Worm (Caenorhabditis elegans): ENCODE results near the gene unc-83.

The unc-83 gene

DNA sequence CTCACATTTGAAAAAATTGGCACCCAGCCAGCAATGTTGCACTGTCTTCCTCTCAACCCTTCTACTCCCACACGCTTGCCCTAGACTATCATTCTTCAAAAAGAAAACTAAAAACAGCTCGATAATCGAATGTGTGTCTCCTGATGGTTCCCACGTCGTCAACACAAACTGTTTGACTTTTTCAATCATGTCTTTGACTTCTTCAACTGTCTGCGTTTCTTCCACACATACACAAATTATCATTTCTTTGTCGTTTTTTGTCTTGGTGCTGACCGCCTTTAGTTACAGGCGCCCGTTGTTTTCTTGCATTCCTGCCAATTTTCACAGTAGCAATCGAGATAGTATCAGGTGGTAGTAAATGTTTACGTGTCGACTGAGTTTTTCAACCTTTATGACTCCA, 2.3 kb upstream of the unc-83 start (continued):
- TF ChIP-seq tag-97 (GFP tag; IDR thresholded peaks at IDR 0.05) = no peak
- no peak for TF ChIP-seq F26F4.8 (GFP tag; conservative IDR thresholded peaks at IDR 0.05)
- TF ChIP-seq lin-15B (tag; optimal IDR thresholded peaks at IDR 0.05) = no peak
- TF ChIP-seq ceh-62 (tag; optimal IDR thresholded peaks at IDR 0.05) = no peak
- no peak for TF ChIP-seq nhr-111 (GFP tag; optimal IDR thresholded peaks at IDR 0.05)
- TF ChIP-seq ces-1 (GFP tag; optimal IDR thresholded peaks at IDR 0.05) = no peak
- TF ChIP-seq ZK546.5 (tag; optimal IDR thresholded peaks at IDR 0.05) = no peak
- no peak for TF ChIP-seq zfp-3 (GFP tag; conservative IDR thresholded peaks at IDR 0.05)

DNA sequence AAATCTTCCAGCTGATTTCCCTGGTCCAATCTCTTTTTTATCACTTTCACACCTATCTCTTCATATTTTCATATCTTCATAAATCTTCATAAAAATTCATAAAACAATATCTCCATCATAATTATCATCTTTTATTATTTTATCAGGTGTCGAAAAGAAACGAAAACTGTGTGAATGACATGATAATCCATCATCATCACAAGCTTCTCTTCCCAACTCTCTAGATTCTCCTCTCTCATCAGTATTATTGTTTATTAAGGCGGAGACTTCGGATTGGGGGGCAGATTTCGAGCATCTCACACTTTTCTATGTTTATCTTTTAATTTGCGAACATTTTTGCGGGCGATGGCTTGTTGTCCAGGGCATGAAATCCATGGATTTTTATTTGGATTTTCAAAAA, 627 bp upstream of the unc-83 start:
- no peak for TF ChIP-seq zip-2 (tag; optimal IDR thresholded peaks at IDR 0.05)
- TF ChIP-seq tag-97 (GFP tag; IDR thresholded peaks at IDR 0.05) = no peak
- TF ChIP-seq lin-1 (GFP tag; IDR thresholded peaks at IDR 0.05) = no peak
- TF ChIP-seq ceh-20 (GFP tag; IDR thresholded peaks at IDR 0.05) = no peak
- TF ChIP-seq ceh-62 (tag; optimal IDR thresholded peaks at IDR 0.05) = no peak
- no peak for TF ChIP-seq lsy-2 (tag; optimal IDR thresholded peaks at IDR 0.05)

DNA sequence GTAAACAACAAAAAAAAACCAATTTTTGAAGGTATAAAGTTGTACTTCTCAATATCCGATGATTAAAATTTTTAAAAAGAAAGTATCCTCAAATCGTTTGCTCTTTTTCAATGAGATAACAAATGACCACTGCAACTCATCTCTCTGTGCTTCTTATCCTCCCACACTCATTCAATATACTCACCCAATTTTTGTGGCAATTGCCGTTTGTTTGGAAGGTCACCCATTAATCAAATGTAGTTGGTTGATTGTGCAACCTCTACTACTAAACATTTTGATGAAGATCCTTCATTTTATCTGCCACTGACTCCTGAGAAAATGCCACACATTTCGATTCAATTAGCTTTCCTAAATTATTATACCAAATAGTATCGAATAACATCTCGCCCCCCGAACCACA, 2.8 kb downstream of the unc-83 start:
- TF ChIP-seq Y105C5A.15 (GFP tag; IDR thresholded peaks at IDR 0.05) (no peak), nhr-102 (tag; optimal IDR thresholded peaks at IDR 0.05) (no peak), arid-1 (GFP tag; conservative IDR thresholded peaks at IDR 0.05) (no peak), nhr-42 (GFP tag; IDR thresholded peaks at IDR 0.05) (no peak), aly-2 (tag; optimal IDR thresholded peaks at IDR 0.05) (no peak), mep-1 (tag; optimal IDR thresholded peaks at IDR 0.05) (no peak), daf-8 (GFP tag; IDR thresholded peaks at IDR 0.05) (no peak), snpc-1.2 (GFP tag; IDR thresholded peaks at IDR 0.05) (no peak), lin-13 (GFP tag; optimal IDR thresholded peaks at IDR 0.05) (no peak), mdt-29 (GFP tag; IDR thresholded peaks at IDR 0.05) (no peak), F10B5.3 (tag; optimal IDR thresholded peaks at IDR 0.05) (no peak), nhr-28 (tag; optimal IDR thresholded peaks at IDR 0.05) (no peak), daf-12 (tag; optimal IDR thresholded peaks at IDR 0.05) (no peak), tra-1 (GFP tag; IDR thresholded peaks at IDR 0.05) (no peak)

DNA sequence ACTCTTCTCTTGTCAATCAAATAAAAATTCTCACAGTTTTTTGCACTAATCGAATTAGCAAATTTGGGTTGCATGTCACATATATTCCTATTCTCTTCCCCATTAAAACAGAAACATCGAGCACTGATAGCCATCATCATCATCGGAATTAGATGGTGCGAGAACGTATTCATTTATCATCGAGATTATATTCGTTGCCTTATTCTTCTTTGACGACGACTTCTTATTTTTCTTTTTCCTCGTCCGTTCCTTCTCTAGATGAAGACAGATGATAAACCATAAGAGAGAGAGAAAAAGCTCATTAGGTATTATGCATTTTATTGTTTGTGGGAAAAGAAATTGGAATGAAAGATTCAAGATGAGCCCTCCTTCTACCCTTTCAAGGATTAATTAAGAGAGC, 6.3 kb downstream of the unc-83 start:
- TF ChIP-seq unc-62 (GFP tag; optimal IDR thresholded peaks at IDR 0.05 in 1 of 2) (peak in 1 of 2 experiments; percentile 4), unc-62 (tag; optimal IDR thresholded peaks at IDR 0.05) (no peak), nhr-11 (tag; optimal IDR thresholded peaks at IDR 0.05) (no peak), sdz-12 (GFP tag; optimal IDR thresholded peaks at IDR 0.05) (no peak)

DNA sequence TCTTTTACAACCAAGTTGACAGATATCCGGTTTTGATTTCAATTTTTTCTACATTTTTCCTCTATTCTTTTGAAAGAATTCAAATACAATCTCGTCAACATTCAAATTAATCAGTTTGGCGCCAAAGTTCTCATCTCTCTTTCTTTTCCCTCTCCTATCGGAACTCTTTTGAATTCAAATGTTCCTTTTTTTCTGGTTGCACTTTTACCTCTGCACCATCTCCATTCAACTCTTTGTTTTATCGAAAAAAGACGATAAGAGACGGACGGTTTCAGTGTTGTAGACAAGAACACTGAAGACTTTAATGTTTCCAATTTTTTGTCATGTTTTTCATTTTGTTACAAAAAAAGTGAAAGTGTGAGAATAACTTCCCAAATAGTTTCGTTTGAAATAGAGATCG, 11.2 kb downstream of the unc-83 start:
- TF ChIP-seq dmd-6 (GFP tag; IDR thresholded peaks at IDR 0.05) = peak; percentile 60
- peak; percentile 18 for TF ChIP-seq mep-1 (tag; optimal IDR thresholded peaks at IDR 0.05)
- TF ChIP-seq nhr-77 (tag; optimal IDR thresholded peaks at IDR 0.05) = peak; percentile 43
- TF ChIP-seq dpl-1 (GFP tag; optimal IDR thresholded peaks at IDR 0.05) = peak; percentile 36
- TF ChIP-seq ama-1 (optimal IDR thresholded peaks at IDR 0.05) = no peak
- TF ChIP-seq lin-1 (GFP tag; IDR thresholded peaks at IDR 0.05) = peak; percentile 46; the same call in 1 of the 2 replicates
- peak; percentile 83 for TF ChIP-seq dve-1 (tag; optimal IDR thresholded peaks at IDR 0.05; ENCODE audit: insufficient read depth)
- TF ChIP-seq zfp-2 (tag; optimal IDR thresholded peaks at IDR 0.05) = no peak
- no peak for TF ChIP-seq lsy-2 (tag; optimal IDR thresholded peaks at IDR 0.05)
- TF ChIP-seq unc-62 (GFP tag; optimal IDR thresholded peaks at IDR 0.05 in 1 of 2) = no peak
- TF ChIP-seq unc-62 (tag; optimal IDR thresholded peaks at IDR 0.05) = no peak
- peak; percentile 90 for TF ChIP-seq pqm-1 (tag; optimal IDR thresholded peaks at IDR 0.05)
- TF ChIP-seq nhr-28 (tag; optimal IDR thresholded peaks at IDR 0.05) = peak; percentile 72
- TF ChIP-seq hlh-11 (tag; optimal IDR thresholded peaks at IDR 0.05) = peak; percentile 61
- TF ChIP-seq daf-16 (GFP tag; optimal IDR thresholded peaks at IDR 0.05) = no peak
- peak; percentile 77 for TF ChIP-seq daf-16 (tag; optimal IDR thresholded peaks at IDR 0.05)
